Fruit fly (Drosophila melanogaster): ENCODE results near the gene Sec71.

The Sec71 gene

dm6 chr2L:13838647-13839390 lies 45.5 kb downstream of the Sec71 start (continued):
- TF ChIP-seq sc (optimal IDR thresholded peaks at IDR 0.05) (no peak), sc (GFP tag; optimal IDR thresholded peaks at IDR 0.05) (peak; percentile 16), oc (tag; optimal IDR thresholded peaks at IDR 0.05) (no peak), Xbp1 (GFP tag; optimal IDR thresholded peaks at IDR 0.05) (peak; percentile 2), Eip74EF (GFP tag; optimal IDR thresholded peaks at IDR 0.05) (no peak), Fer3 (tag; optimal IDR thresholded peaks at IDR 0.05) (peak; percentile 8), h (optimal IDR thresholded peaks at IDR 0.05) (no peak), PHDP (tag; optimal IDR thresholded peaks at IDR 0.05) (peak; percentile 54), Ets97D (GFP tag; optimal IDR thresholded peaks at IDR 0.05) (no peak), Poxn (GFP tag; IDR thresholded peaks at IDR 0.05) (no peak), sna (GFP tag; IDR thresholded peaks at IDR 0.05; ENCODE audit: partially characterized antibody) (no peak), E2f2 (GFP tag; IDR thresholded peaks at IDR 0.05) (no peak), btn (GFP tag; optimal IDR thresholded peaks at IDR 0.05) (peak; percentile 16), Hr39 (optimal IDR thresholded peaks at IDR 0.05) (no peak), CG4820 (GFP tag; optimal IDR thresholded peaks at IDR 0.05) (peak; percentile 10), nerfin-2 (GFP tag; IDR thresholded peaks at IDR 0.05; ENCODE audit: partially characterized antibody) (no peak), mirr (GFP tag; optimal IDR thresholded peaks at IDR 0.05) (peak; percentile 83), CG6254 (GFP tag; optimal IDR thresholded peaks at IDR 0.05) (no peak), CG16863 (GFP tag; optimal IDR thresholded peaks at IDR 0.05) (peak; percentile 15), Deaf1 (tag; optimal IDR thresholded peaks at IDR 0.05) (no peak), pzg (GFP tag; optimal IDR thresholded peaks at IDR 0.05) (no peak), Hsf (GFP tag; optimal IDR thresholded peaks at IDR 0.05) (no peak), CG30403 (GFP tag; optimal IDR thresholded peaks at IDR 0.05) (peak; percentile 12), CG8089 (GFP tag; optimal IDR thresholded peaks at IDR 0.05) (peak; percentile 9), CG12236 (GFP tag; optimal IDR thresholded peaks at IDR 0.05) (no peak), CG15514 (GFP tag; optimal IDR thresholded peaks at IDR 0.05) (no peak), Neu2 (GFP tag; optimal IDR thresholded peaks at IDR 0.05; ENCODE audit: borderline replicate concordance) (no peak), odd (GFP tag; optimal IDR thresholded peaks at IDR 0.05) (no peak), CG12071 (GFP tag; optimal IDR thresholded peaks at IDR 0.05) (peak; percentile 5), Ada2b (GFP tag; IDR thresholded peaks at IDR 0.05) (no peak), lab (GFP tag; optimal IDR thresholded peaks at IDR 0.05) (peak; percentile 67), gem (tag; optimal IDR thresholded peaks at IDR 0.05) (peak; percentile 42), mld (GFP tag; IDR thresholded peaks at IDR 0.05; ENCODE audit: partially characterized antibody) (no peak), CG5180 (GFP tag; optimal IDR thresholded peaks at IDR 0.05) (no peak), CG43689 (GFP tag; IDR thresholded peaks at IDR 0.05) (no peak), NC2β (GFP tag; optimal IDR thresholded peaks at IDR 0.05) (peak; percentile 23), CG9215 (GFP tag; IDR thresholded peaks at IDR 0.05) (no peak), MESR4 (GFP tag; optimal IDR thresholded peaks at IDR 0.05) (no peak), CG11504 (tag; optimal IDR thresholded peaks at IDR 0.05) (peak; percentile 39), Asciz (GFP tag; optimal IDR thresholded peaks at IDR 0.05) (peak; percentile 4), ci (GFP tag; IDR thresholded peaks at IDR 0.05) (0 out of 3 replicates have a peak, but pooled peaks have one; percentile 24), bsh (GFP tag; optimal IDR thresholded peaks at IDR 0.05) (peak in 1 of 2 experiments; percentile 31), H2.0 (GFP tag; IDR thresholded peaks at IDR 0.05) (no peak), CG32532 (GFP tag; IDR thresholded peaks at IDR 0.05) (peak; percentile 29; the same call in 1 of the 2 replicates), lmd (GFP tag; IDR thresholded peaks at IDR 0.05) (no peak), pfk (GFP tag; optimal IDR thresholded peaks at IDR 0.05) (no peak), Lim3 (GFP tag; IDR thresholded peaks at IDR 0.05) (no peak), Mrtf (GFP tag; IDR thresholded peaks at IDR 0.05) (no peak), Hr51 (GFP tag; optimal IDR thresholded peaks at IDR 0.05) (peak in 1 of 2 experiments; percentile 43)

All from whole organism, embryonic.